Fruit fly (Drosophila melanogaster) whole organism, pupa: ENCODE results near the gene CG15461.

ENCODE experiments used
- CG10348 ChIP-seq: fragments of 200-800 bp; sonication (Bioruptor generic); IDR thresholded peaks from 2 replicates; pipeline ENCODE4 v1.3.6; 2022; ENCODE audit warnings: missing biosample characterization, missing genetic modification characterization
- CG12605 ChIP-seq: fragments of 200-800 bp; sonication (Bioruptor generic); IDR thresholded peaks from 2 replicates; pipeline ENCODE4 v1.3.6; 2022; ENCODE audit warnings: missing biosample characterization, missing genetic modification characterization
- CG13204 ChIP-seq: fragments of 200-800 bp; sonication (Bioruptor generic); optimal IDR thresholded peaks from 2 replicates; lab custom pipeline; 2018; ENCODE audit warnings: missing biosample characterization, mild to moderate bottlenecking, missing genetic modification characterization, moderate library complexity
- CG14655 ChIP-seq: fragments of 200-800 bp; sonication (Bioruptor generic); optimal IDR thresholded peaks from 3 replicates; lab custom pipeline; 2017; ENCODE audit warnings: mild to moderate bottlenecking, missing biosample characterization, missing genetic modification reagents, missing genetic modification characterization
- CG32121 ChIP-seq: fragments of 200-800 bp; sonication (Bioruptor generic); IDR thresholded peaks from 2 replicates; pipeline ENCODE4 v1.3.6; 2022; ENCODE audit warnings: missing biosample characterization, missing genetic modification characterization
- EcR ChIP-seq: fragments of 200-800 bp; sonication (Bioruptor generic); optimal IDR thresholded peaks from 3 replicates; lab custom pipeline; 2019; ENCODE audit warnings: missing biosample characterization, missing genetic modification characterization, mild to moderate bottlenecking, moderate library complexity, missing genetic modification reagents
- Ets98B ChIP-seq: fragments of 200-800 bp; sonication (Bioruptor generic); IDR thresholded peaks from 2 replicates; pipeline ENCODE4 v1.3.6; 2022; ENCODE audit warnings: missing biosample characterization, missing genetic modification characterization
- Pif1A ChIP-seq: fragments of 200-800 bp; sonication (Bioruptor generic); optimal IDR thresholded peaks from 3 replicates; lab custom pipeline; 2016; ENCODE audit warnings: missing biosample characterization, missing genetic modification characterization
- Pif1B ChIP-seq: fragments of 200-800 bp; sonication (Bioruptor generic); optimal IDR thresholded peaks from 3 replicates; lab custom pipeline; 2016; ENCODE audit warnings: missing biosample characterization, missing genetic modification characterization
- Snoo ChIP-seq: fragments of 200-800 bp; sonication (Bioruptor generic); optimal IDR thresholded peaks from 3 replicates; lab custom pipeline; 2017; ENCODE audit warnings: missing biosample characterization, mild to moderate bottlenecking, missing genetic modification characterization, inconsistent platforms
- gl ChIP-seq: fragments of 200-800 bp; sonication (Bioruptor generic); optimal IDR thresholded peaks from 2 replicates; lab custom pipeline; 2018; ENCODE audit warnings: missing biosample characterization, mild to moderate bottlenecking, missing genetic modification characterization
- rn ChIP-seq: fragments of 200-800 bp; sonication (Bioruptor generic); IDR thresholded peaks from 2 replicates; pipeline ENCODE4 v1.3.6; 2022; ENCODE audit warnings: missing biosample characterization, missing genetic modification characterization

dm6 chrX:20488701-20489122 is 2.7 kb downstream of the CG15461 start:
- TF ChIP-seq CG12605 (GFP tag; lab: Robert Waterston, UW) (no peak), Snoo (peak; percentile 58), CG32121 (no peak), Ets98B (GFP tag; lab: Robert Waterston, UW) (0 out of 2 replicates have a peak, but pooled peaks have one; percentile 32), Pif1B (GFP tag; lab: Kevin White, UChicago) (peak; percentile 70), CG13204 (peak; percentile 25), rn (GFP tag; lab: Robert Waterston, UW) (no peak), CG10348 (GFP tag; lab: Robert Waterston, UW) (no peak), gl (tag; lab: Kevin White, UChicago) (no peak), EcR (no peak), CG14655 (GFP tag; lab: Kevin White, UChicago) (peak; percentile 85), Pif1A (GFP tag; lab: Kevin White, UChicago) (peak; percentile 72)
